Worm (Caenorhabditis elegans): ENCODE results near the gene pycr-1.

ce11 chrX:12179090-12179488, 32.5 kb downstream of the pycr-1 start:
- no peak for TF ChIP-seq blmp-1 (tag; optimal IDR thresholded peaks at IDR 0.05; ENCODE audit: insufficient read depth)
- no peak for TF ChIP-seq elt-1 (tag; optimal IDR thresholded peaks at IDR 0.05)
- TF ChIP-seq ceh-16 (tag; optimal IDR thresholded peaks at IDR 0.05): no peak
- no peak for TF ChIP-seq nhr-77 (tag; optimal IDR thresholded peaks at IDR 0.05)
- TF ChIP-seq nhr-129 (tag; optimal IDR thresholded peaks at IDR 0.05): peak; percentile 3
